Worm (Caenorhabditis elegans): ENCODE data around the gene F31D4.8.

DNA sequence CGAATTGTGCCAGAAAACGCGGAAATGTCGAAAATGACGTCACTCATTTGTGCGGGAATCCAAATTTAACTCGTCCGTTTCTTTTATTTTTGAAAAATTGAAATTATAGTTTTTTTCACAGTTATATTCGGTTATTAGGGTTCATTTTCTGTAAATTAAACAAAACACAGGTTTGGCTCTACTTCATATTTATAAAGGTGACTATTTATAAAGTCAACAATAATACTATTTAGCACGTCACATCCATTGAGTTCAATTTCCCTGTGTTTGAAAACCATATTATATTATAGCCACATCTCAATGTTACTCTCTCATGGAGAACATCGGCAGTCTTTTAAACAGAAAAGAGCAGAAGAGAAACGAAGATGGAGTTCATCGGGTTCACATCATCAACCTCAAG is 5.5 kb downstream of the F31D4.8 start, which contains the start of gene twk-35:
- TF ChIP-seq ama-1 (optimal IDR thresholded peaks at IDR 0.05), result no peak
- TF ChIP-seq hmbx-1 (tag; optimal IDR thresholded peaks at IDR 0.05), result no peak
- TF ChIP-seq tbx-37 (GFP tag; conservative IDR thresholded peaks at IDR 0.05), result no peak
- no peak for TF ChIP-seq ceh-13 (GFP tag; optimal IDR thresholded peaks at IDR 0.05)
- no peak for TF ChIP-seq flt-1 (GFP tag; IDR thresholded peaks at IDR 0.05)
- no peak for TF ChIP-seq hnd-1 (tag; optimal IDR thresholded peaks at IDR 0.05)
- no peak for TF ChIP-seq pes-1 (GFP tag; IDR thresholded peaks at IDR 0.05)

Data from whole organism, early embryonic.